Worm (Caenorhabditis elegans): Measurements from ENCODE around the gene C28D4.4.
"Not testable (repeated sequence)": the region's sequence is repeated elsewhere in the genome, so short reads cannot be mapped to it uniquely, and the experiment has no call there.

- TF ChIP-seq nhr-25 (tag; optimal IDR thresholded peaks at IDR 0.05; ENCODE audit: borderline replicate concordance, insufficient read depth); ceh-20 (GFP tag; IDR thresholded peaks at IDR 0.05); R02D3.7 (tag; optimal IDR thresholded peaks at IDR 0.05): not testable (repeated sequence)
These were observed 22.2 kb upstream of the C28D4.4 start, which contains the start of gene msp-79 for ce11 chrIV:9767054-9767453.
